Fruit fly (Drosophila melanogaster): ENCODE data around the gene MED1.

MED1 gene

DNA sequence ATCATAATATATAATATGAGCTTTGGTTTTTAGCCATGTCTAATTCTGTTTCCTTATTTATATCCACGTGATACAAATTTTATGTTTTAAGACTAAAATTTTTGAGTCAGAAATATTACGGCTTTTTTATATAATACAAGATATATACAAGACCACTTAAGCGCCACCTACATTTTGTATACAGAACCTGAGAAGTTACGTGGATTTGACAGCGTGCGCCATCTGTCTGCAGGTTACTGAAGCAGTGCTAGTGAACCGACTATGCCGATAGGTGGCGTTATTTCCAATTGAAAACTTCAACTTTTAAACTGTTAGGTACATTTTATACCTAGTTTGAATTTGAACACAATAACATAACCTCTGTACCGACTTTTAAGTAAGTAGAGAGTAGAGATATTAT, 18.5 kb upstream of the MED1 start (continued):
- no peak for TF ChIP-seq nerfin-1 (tag; optimal IDR thresholded peaks at IDR 0.05)
- TF ChIP-seq CG1792 (GFP tag; optimal IDR thresholded peaks at IDR 0.05), result peak; percentile 45
- peak; percentile 36 for TF ChIP-seq da (GFP tag; optimal IDR thresholded peaks at IDR 0.05)
- peak; percentile 56 for TF ChIP-seq CG12769 (tag; optimal IDR thresholded peaks at IDR 0.05)
- no peak for TF ChIP-seq Fer1 (GFP tag; optimal IDR thresholded peaks at IDR 0.05)
- peak; percentile 59 for TF ChIP-seq B-H2 (GFP tag; optimal IDR thresholded peaks at IDR 0.05)
- no peak for TF ChIP-seq prd (optimal IDR thresholded peaks at IDR 0.05)
- TF ChIP-seq prd (GFP tag; IDR thresholded peaks at IDR 0.05), result peak; percentile 63; the same call in 2 of the 3 replicates
- no peak for TF ChIP-seq bowl (GFP tag; IDR thresholded peaks at IDR 0.05)
- TF ChIP-seq wek (GFP tag; optimal IDR thresholded peaks at IDR 0.05), result no peak
- TF ChIP-seq Ada2b (GFP tag; IDR thresholded peaks at IDR 0.05), result peak; percentile 27; the same call in 1 of the 2 replicates
- TF ChIP-seq CG15011 (GFP tag; optimal IDR thresholded peaks at IDR 0.05), result no peak
- TF ChIP-seq CG8388 (GFP tag; optimal IDR thresholded peaks at IDR 0.05), result peak; percentile 21
- 0 out of 2 replicates have a peak, but pooled peaks have one; percentile 12 for TF ChIP-seq Rx (GFP tag; IDR thresholded peaks at IDR 0.05)
- TF ChIP-seq cwo (GFP tag; optimal IDR thresholded peaks at IDR 0.05), result no peak
- TF ChIP-seq Mes4 (GFP tag; optimal IDR thresholded peaks at IDR 0.05), result peak; percentile 62
- peak; percentile 63 for TF ChIP-seq Mad (GFP tag; optimal IDR thresholded peaks at IDR 0.05)
- TF ChIP-seq Max (GFP tag; optimal IDR thresholded peaks at IDR 0.05), result no peak
- TF ChIP-seq CG6765 (GFP tag; optimal IDR thresholded peaks at IDR 0.05), result no peak
- peak; percentile 22 for TF ChIP-seq eyg (GFP tag; optimal IDR thresholded peaks at IDR 0.05)
- TF ChIP-seq pan (optimal IDR thresholded peaks at IDR 0.05), result no peak
- peak in 1 of 2 experiments; percentile 68 for TF ChIP-seq pan (GFP tag; optimal IDR thresholded peaks at IDR 0.05 in 1 of 2, IDR thresholded peaks at IDR 0.05 in 1 of 2)
- peak; percentile 73 for TF ChIP-seq CG9876 (GFP tag; optimal IDR thresholded peaks at IDR 0.05)
- TF ChIP-seq CG3163 (GFP tag; optimal IDR thresholded peaks at IDR 0.05), result peak; percentile 57
- peak; percentile 65 for TF ChIP-seq CG9609 (GFP tag; optimal IDR thresholded peaks at IDR 0.05)
- no peak for TF ChIP-seq toy (GFP tag; IDR thresholded peaks at IDR 0.05)
- TF ChIP-seq Mrtf (GFP tag; IDR thresholded peaks at IDR 0.05), result peak; percentile 75
- TF ChIP-seq CG18011 (GFP tag; optimal IDR thresholded peaks at IDR 0.05), result no peak
- peak; percentile 89 for TF ChIP-seq sens (GFP tag)
- peak; percentile 81 for TF ChIP-seq Sox102F (GFP tag; optimal IDR thresholded peaks at IDR 0.05)
- peak; percentile 62; the same call in 1 of the 2 replicates for TF ChIP-seq CG7372 (GFP tag; IDR thresholded peaks at IDR 0.05)
- TF ChIP-seq CG32532 (GFP tag; IDR thresholded peaks at IDR 0.05), result peak; percentile 81
- TF ChIP-seq CG34224 (GFP tag; IDR thresholded peaks at IDR 0.05; ENCODE audit: partially characterized antibody), result no peak
- TF ChIP-seq inv (GFP tag; IDR thresholded peaks at IDR 0.05; ENCODE audit: partially characterized antibody), result no peak
- no peak for TF ChIP-seq Hey (tag; optimal IDR thresholded peaks at IDR 0.05)
- TF ChIP-seq aop (GFP tag; IDR thresholded peaks at IDR 0.05), result peak; percentile 55; the same call in 1 of the 2 replicates
- TF ChIP-seq CG6791 (GFP tag; IDR thresholded peaks at IDR 0.05; ENCODE audit: partially characterized antibody), result peak; percentile 55; the same call in 1 of the 3 replicates
- no peak for TF ChIP-seq esg (GFP tag; conservative IDR thresholded peaks at IDR 0.05)
- no peak for TF ChIP-seq Nf-YA (GFP tag; IDR thresholded peaks at IDR 0.05)
- peak; percentile 86 for TF ChIP-seq CG15696 (tag; optimal IDR thresholded peaks at IDR 0.05)
- peak; percentile 58 for TF ChIP-seq Ets97D (GFP tag; optimal IDR thresholded peaks at IDR 0.05)
- TF ChIP-seq Ravus (GFP tag; IDR thresholded peaks at IDR 0.05), result no peak
- TF ChIP-seq chm (GFP tag; IDR thresholded peaks at IDR 0.05), result no peak; the same call in 1 of the 2 replicates
- TF ChIP-seq CG2202 (tag; optimal IDR thresholded peaks at IDR 0.05), result no peak
- TF ChIP-seq amos (GFP tag; IDR thresholded peaks at IDR 0.05; ENCODE audit: partially characterized antibody), result peak; percentile 66
- TF ChIP-seq CG7786 (GFP tag; optimal IDR thresholded peaks at IDR 0.05), result peak; percentile 39
- peak; percentile 55 for TF ChIP-seq CG2875 (GFP tag; optimal IDR thresholded peaks at IDR 0.05)
- TF ChIP-seq hbn (GFP tag; IDR thresholded peaks at IDR 0.05; ENCODE audit: partially characterized antibody), result no peak
- peak; percentile 78 for TF ChIP-seq CG1603 (tag; optimal IDR thresholded peaks at IDR 0.05)
- peak; percentile 27 for TF ChIP-seq Oli (tag; optimal IDR thresholded peaks at IDR 0.05)
- peak; percentile 54 for TF ChIP-seq chn (GFP tag; optimal IDR thresholded peaks at IDR 0.05)
